Worm (Caenorhabditis elegans): ENCODE measurements around the gene F54A3.5.

DNA sequence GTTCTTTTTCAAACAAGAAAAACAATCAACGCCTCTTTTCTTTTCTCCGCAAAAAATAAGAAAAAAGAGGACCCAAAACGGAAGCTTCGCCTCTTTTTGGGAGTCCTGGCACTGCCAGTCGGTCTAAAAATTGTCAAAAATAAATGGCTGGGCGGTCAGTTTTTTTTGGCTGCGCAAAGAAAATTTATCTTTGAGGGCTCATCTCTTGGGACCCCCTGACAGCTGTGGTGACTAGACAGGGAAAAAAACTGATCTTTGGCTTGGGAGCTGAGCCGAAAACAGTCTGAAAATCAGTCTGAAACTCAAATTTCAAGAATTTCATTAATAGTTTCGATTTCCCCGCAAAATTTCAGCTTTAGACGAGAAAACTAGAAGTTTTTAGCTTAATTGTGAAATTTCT is 35.0 kb downstream of the F54A3.5 start:
- TF ChIP-seq lag-1 (GFP tag; IDR thresholded peaks at IDR 0.05) (no peak), ama-1 (optimal IDR thresholded peaks at IDR 0.05) (no peak), ama-1 (GFP tag; optimal IDR thresholded peaks at IDR 0.05) (no peak), gei-17 (GFP tag; optimal IDR thresholded peaks at IDR 0.05) (no peak), rpc-1 (optimal IDR thresholded peaks at IDR 0.05) (no peak), rpc-1 (tag; optimal IDR thresholded peaks at IDR 0.05) (no peak), Y79H2A.3 (GFP tag; conservative IDR thresholded peaks at IDR 0.05) (no peak), madf-3 (GFP tag; IDR thresholded peaks at IDR 0.05) (no peak), B0035.1 (tag; optimal IDR thresholded peaks at IDR 0.05) (no peak), madf-6 (GFP tag; IDR thresholded peaks at IDR 0.05) (no peak), ets-4 (GFP tag; optimal IDR thresholded peaks at IDR 0.05) (no peak), snpc-4 (GFP tag; optimal IDR thresholded peaks at IDR 0.05) (no peak), snpc-4 (tag; optimal IDR thresholded peaks at IDR 0.05) (no peak), akir-1 (GFP tag; optimal IDR thresholded peaks at IDR 0.05) (no peak)
